Fruit fly (Drosophila melanogaster): ENCODE data around the gene indra.

indra gene

DNA sequence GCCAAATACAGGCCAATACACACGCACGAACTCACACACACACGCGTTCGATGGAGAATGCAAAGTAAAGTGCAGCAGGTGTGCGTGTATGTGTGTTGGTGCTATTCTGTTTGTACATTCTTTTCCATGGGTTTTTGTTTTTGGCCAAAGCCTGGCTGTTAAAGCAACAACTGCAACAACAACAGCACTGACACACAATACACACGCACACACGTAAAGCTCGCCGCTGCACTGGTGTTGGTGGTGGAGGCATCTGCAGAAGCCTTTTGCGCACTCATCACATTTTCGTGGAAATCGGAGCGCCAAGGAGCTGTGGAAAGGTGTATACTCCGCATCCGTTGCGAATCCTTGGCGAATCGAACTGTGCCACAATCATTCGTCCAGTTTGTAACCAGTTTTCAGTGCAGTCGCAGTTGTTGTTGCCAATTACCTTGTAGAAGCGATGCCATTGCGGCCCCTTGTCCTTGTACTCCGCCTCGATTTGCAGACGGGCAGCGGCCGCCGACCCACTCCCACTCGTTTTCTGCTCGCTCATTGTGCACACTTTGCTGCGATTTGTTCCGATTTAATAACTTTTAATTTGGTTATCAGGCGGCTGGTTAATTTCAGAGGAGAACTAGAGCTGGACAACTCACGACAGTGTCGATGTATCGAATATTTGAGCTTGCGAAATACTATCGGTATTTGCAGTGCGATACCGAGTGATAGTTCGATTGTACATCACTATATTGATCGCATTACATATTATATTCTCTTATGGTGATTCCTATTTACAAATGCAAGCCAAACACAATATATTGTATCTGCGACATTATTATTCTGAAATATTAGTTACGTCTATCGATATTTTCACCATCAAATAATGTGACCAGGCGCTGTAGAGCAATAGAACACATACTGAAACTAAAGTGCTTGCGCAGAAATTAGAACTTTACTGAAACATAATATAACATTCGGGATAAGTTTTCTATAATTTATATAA, 8.0 kb upstream of the indra start (continued):
- TF ChIP-seq CG34224 (GFP tag; IDR thresholded peaks at IDR 0.05; ENCODE audit: partially characterized antibody), result peak; percentile 99
- peak; percentile 19 for TF ChIP-seq bcd (GFP tag; optimal IDR thresholded peaks at IDR 0.05)
- no peak for TF ChIP-seq Hr78 (GFP tag; optimal IDR thresholded peaks at IDR 0.05)
- TF ChIP-seq gt (GFP tag; IDR thresholded peaks at IDR 0.05), result no peak
- TF ChIP-seq H2.0 (GFP tag; IDR thresholded peaks at IDR 0.05), result 0 out of 2 replicates have a peak, but pooled peaks have one; percentile 12
- peak; percentile 98 for TF ChIP-seq ato (GFP tag; IDR thresholded peaks at IDR 0.05; ENCODE audit: partially characterized antibody)
- peak; percentile 25 for TF ChIP-seq kay (GFP tag; optimal IDR thresholded peaks at IDR 0.05)
- peak; percentile 37 for TF ChIP-seq Ptx1 (GFP tag; IDR thresholded peaks at IDR 0.05)
- TF ChIP-seq tin (GFP tag; optimal IDR thresholded peaks at IDR 0.05), result peak; percentile 11
- TF ChIP-seq Lim3 (GFP tag; IDR thresholded peaks at IDR 0.05), result no peak
- TF ChIP-seq Ssrp (tag; optimal IDR thresholded peaks at IDR 0.05), result peak; percentile 6
- no peak for TF ChIP-seq Adf1 (GFP tag; IDR thresholded peaks at IDR 0.05)
- peak; percentile 34 for TF ChIP-seq ranshi (GFP tag; IDR thresholded peaks at IDR 0.05)
- peak; percentile 20 for TF ChIP-seq Max (GFP tag; optimal IDR thresholded peaks at IDR 0.05)
- TF ChIP-seq tup (GFP tag; optimal IDR thresholded peaks at IDR 0.05), result no peak
- TF ChIP-seq dmrt99B (tag; optimal IDR thresholded peaks at IDR 0.05), result peak; percentile 35
- TF ChIP-seq vvl (GFP tag; IDR thresholded peaks at IDR 0.05), result peak; percentile 32; the same call in 1 of the 2 replicates
- TF ChIP-seq kni (GFP tag; optimal IDR thresholded peaks at IDR 0.05), result no peak
- no peak for TF ChIP-seq eyg (GFP tag; optimal IDR thresholded peaks at IDR 0.05)
- TF ChIP-seq Ets97D (GFP tag; optimal IDR thresholded peaks at IDR 0.05), result peak; percentile 42
- TF ChIP-seq pzg (GFP tag; optimal IDR thresholded peaks at IDR 0.05), result peak; percentile 85
- TF ChIP-seq CG8944 (GFP tag; optimal IDR thresholded peaks at IDR 0.05), result peak; percentile 33
- TF ChIP-seq CG13287 (GFP tag; IDR thresholded peaks at IDR 0.05; ENCODE audit: partially characterized antibody), result peak; percentile 98
- peak; percentile 98 for TF ChIP-seq CG6791 (GFP tag; IDR thresholded peaks at IDR 0.05; ENCODE audit: partially characterized antibody)
- peak; percentile 7 for TF ChIP-seq slp2 (GFP tag; optimal IDR thresholded peaks at IDR 0.05)
- TF ChIP-seq ab (GFP tag; optimal IDR thresholded peaks at IDR 0.05), result no peak
- peak; percentile 23 for TF ChIP-seq CG12104 (GFP tag; optimal IDR thresholded peaks at IDR 0.05)
- TF ChIP-seq Jarid2 (GFP tag; optimal IDR thresholded peaks at IDR 0.05), result no peak
- peak; percentile 19 for TF ChIP-seq CG10979 (tag; optimal IDR thresholded peaks at IDR 0.05)
- peak; percentile 0 for TF ChIP-seq crc (GFP tag; optimal IDR thresholded peaks at IDR 0.05)
- peak; percentile 97 for TF ChIP-seq vnd (GFP tag; IDR thresholded peaks at IDR 0.05; ENCODE audit: partially characterized antibody)
- TF ChIP-seq NK7.1 (GFP tag; optimal IDR thresholded peaks at IDR 0.05), result no peak
- no peak for TF ChIP-seq CG17912 (GFP tag; optimal IDR thresholded peaks at IDR 0.05)
- TF ChIP-seq CG9932 (GFP tag; IDR thresholded peaks at IDR 0.05), result peak; percentile 81
- TF ChIP-seq bbx (GFP tag; IDR thresholded peaks at IDR 0.05; ENCODE audit: partially characterized antibody), result peak; percentile 97
- peak; percentile 10 for TF ChIP-seq CG4854 (GFP tag; optimal IDR thresholded peaks at IDR 0.05)
- peak; percentile 49 for TF ChIP-seq CG9797 (GFP tag; optimal IDR thresholded peaks at IDR 0.05)
- no peak for TF ChIP-seq CG10274 (GFP tag; optimal IDR thresholded peaks at IDR 0.05)
- TF ChIP-seq CG14667 (GFP tag; IDR thresholded peaks at IDR 0.05), result no peak
- TF ChIP-seq Hmr (GFP tag; optimal IDR thresholded peaks at IDR 0.05), result peak; percentile 46
- peak; percentile 13 for TF ChIP-seq CG12769 (tag; optimal IDR thresholded peaks at IDR 0.05)
- no peak for TF ChIP-seq CG3838 (GFP tag; optimal IDR thresholded peaks at IDR 0.05)
- TF ChIP-seq CG1602 (GFP tag; optimal IDR thresholded peaks at IDR 0.05), result peak; percentile 40
- TF ChIP-seq grau (tag; optimal IDR thresholded peaks at IDR 0.05), result peak; percentile 42
- TF ChIP-seq Fer3 (tag; optimal IDR thresholded peaks at IDR 0.05), result peak; percentile 17
- TF ChIP-seq CG14710 (tag; optimal IDR thresholded peaks at IDR 0.05), result peak; percentile 57
- peak; percentile 15 for TF ChIP-seq nerfin-1 (tag; optimal IDR thresholded peaks at IDR 0.05)

All from whole organism, embryonic.